Fruit fly (Drosophila melanogaster) whole organism, embryonic: Measurements from ENCODE around the gene pbl.

Experiments
- Ada2b ChIP-seq: fragments of 200-800 bp; sonication (Bioruptor generic); IDR thresholded peaks from 2 replicates; pipeline ENCODE4 v1.3.6; 2022; ENCODE audit warnings: missing biosample characterization, missing genetic modification characterization
- Atf-2 ChIP-seq: fragments of 200-800 bp; sonication (Bioruptor generic); optimal IDR thresholded peaks from 2 replicates; lab custom pipeline; 2016; ENCODE audit warnings: missing biosample characterization, missing genetic modification characterization
- CG10654 ChIP-seq: fragments of 200-800 bp; sonication (Bioruptor generic); optimal IDR thresholded peaks from 2 replicates; lab custom pipeline; 2016; ENCODE audit warnings: missing biosample characterization, missing genetic modification characterization
- CG11085 ChIP-seq: fragments of 200-800 bp; sonication (Bioruptor generic); IDR thresholded peaks from 2 replicates; pipeline ENCODE4 v1.3.6; 2022; ENCODE audit warnings: missing biosample characterization, missing genetic modification characterization
- CG11093 ChIP-seq: fragments of 200-800 bp; sonication (Bioruptor generic); IDR thresholded peaks from 3 replicates; pipeline ENCODE4 v1.3.6; 2022; ENCODE audit warnings: missing biosample characterization, missing genetic modification characterization
- CG11398 ChIP-seq: fragments of 200-800 bp; sonication (Bioruptor generic); optimal IDR thresholded peaks from 2 replicates; lab custom pipeline; 2016; ENCODE audit warnings: missing biosample characterization, missing genetic modification characterization
- CG11504 ChIP-seq: fragments of 200-800 bp; sonication (Bioruptor generic); optimal IDR thresholded peaks from 3 replicates; lab custom pipeline; 2019; ENCODE audit warnings: missing biosample characterization, mild to moderate bottlenecking, missing genetic modification characterization, moderate library complexity
- CG12071 ChIP-seq: fragments of 200-800 bp; sonication (Bioruptor generic); optimal IDR thresholded peaks from 3 replicates; lab custom pipeline; 2018; ENCODE audit warnings: missing biosample characterization, mild to moderate bottlenecking, missing genetic modification characterization
- CG14050 ChIP-seq: fragments of 200-800 bp; sonication (Bioruptor generic); IDR thresholded peaks from 3 replicates; pipeline ENCODE4 v1.3.6; 2022; ENCODE audit warnings: missing biosample characterization, missing genetic modification characterization
- CG14860 ChIP-seq: fragments of 200-800 bp; sonication (Bioruptor generic); IDR thresholded peaks from 3 replicates; pipeline ENCODE4 v1.3.6; 2022; ENCODE audit warnings: missing biosample characterization, missing genetic modification characterization; ENCODE audit not compliant: partially characterized antibody
- CG15073 ChIP-seq: fragments of 200-800 bp; sonication (Bioruptor generic); optimal IDR thresholded peaks from 2 replicates; lab custom pipeline; 2016; ENCODE audit warnings: missing biosample characterization, missing genetic modification characterization
- CG15601 ChIP-seq: fragments of 200-800 bp; sonication (Bioruptor generic); optimal IDR thresholded peaks from 3 replicates; lab custom pipeline; 2019; ENCODE audit warnings: missing biosample characterization, mild to moderate bottlenecking, missing genetic modification characterization, moderate library complexity
- CG15696 ChIP-seq: fragments of 200-800 bp; sonication (Bioruptor generic); optimal IDR thresholded peaks from 2 replicates; lab custom pipeline; 2019; ENCODE audit warnings: missing biosample characterization, mild to moderate bottlenecking, missing genetic modification characterization, moderate library complexity
- CG1602 ChIP-seq: fragments of 200-800 bp; sonication (Bioruptor generic); optimal IDR thresholded peaks from 3 replicates; lab custom pipeline; 2016; ENCODE audit warnings: missing biosample characterization, missing genetic modification characterization
- CG17328 ChIP-seq: fragments of 200-800 bp; sonication (Bioruptor generic); IDR thresholded peaks from 2 replicates; pipeline ENCODE4 v1.3.6; 2022; ENCODE audit warnings: missing biosample characterization, missing genetic modification characterization
- CG1792 ChIP-seq: fragments of 200-800 bp; sonication (Bioruptor generic); optimal IDR thresholded peaks from 2 replicates; lab custom pipeline; 2016; ENCODE audit warnings: missing biosample characterization, missing genetic modification characterization
- CG18262 ChIP-seq: fragments of 200-800 bp; optimal IDR thresholded peaks from 3 replicates; lab custom pipeline; 2019; ENCODE audit warnings: missing biosample characterization, mild to moderate bottlenecking, missing genetic modification characterization, moderate library complexity
- CG18476 ChIP-seq: fragments of 200-800 bp; sonication (Bioruptor generic); optimal IDR thresholded peaks from 2 replicates; lab custom pipeline; 2016; ENCODE audit warnings: missing biosample characterization, mild to moderate bottlenecking, missing genetic modification characterization
- CG2678 ChIP-seq: fragments of 200-800 bp; sonication (Bioruptor generic); optimal IDR thresholded peaks from 3 replicates; lab custom pipeline; 2019; ENCODE audit warnings: missing biosample characterization, mild to moderate bottlenecking, missing genetic modification characterization, moderate library complexity
- CG2712 ChIP-seq: fragments of 200-800 bp; optimal IDR thresholded peaks from 3 replicates; lab custom pipeline; 2019; ENCODE audit warnings: missing biosample characterization, mild to moderate bottlenecking, missing genetic modification characterization, moderate library complexity
- CG2889 ChIP-seq: fragments of 200-800 bp; sonication (Bioruptor generic); IDR thresholded peaks from 3 replicates; pipeline ENCODE4 v1.3.6; 2022; ENCODE audit warnings: missing biosample characterization, missing genetic modification characterization
- CG31224 ChIP-seq: fragments of 200-800 bp; sonication (Bioruptor generic); IDR thresholded peaks from 2 replicates; pipeline ENCODE4 v1.3.6; 2022; ENCODE audit warnings: missing biosample characterization, missing genetic modification characterization
- CG4730 ChIP-seq: fragments of 200-800 bp; sonication (Bioruptor generic); IDR thresholded peaks from 2 replicates; pipeline ENCODE4 v1.3.6; 2022; ENCODE audit warnings: missing biosample characterization, missing genetic modification characterization
- CG7271 ChIP-seq: fragments of 200-800 bp; sonication (Bioruptor generic); optimal IDR thresholded peaks from 2 replicates; lab custom pipeline; 2018; ENCODE audit warnings: missing biosample characterization, mild to moderate bottlenecking, missing genetic modification characterization, moderate library complexity
- CG8944 ChIP-seq: fragments of 200-800 bp; sonication (Bioruptor generic); optimal IDR thresholded peaks from 3 replicates; lab custom pipeline; 2016; ENCODE audit warnings: missing biosample characterization, missing genetic modification characterization
- Hr39 ChIP-seq: fragments of >200 bp; optimal IDR thresholded peaks from 2 replicates; lab custom pipeline; 2017
- Lpt ChIP-seq: fragments of >200 bp; optimal IDR thresholded peaks from 2 replicates; lab custom pipeline; 2018; ENCODE audit warnings: missing biosample characterization, missing genetic modification characterization
- Med ChIP-seq: fragments of 200-800 bp; sonication (Bioruptor generic); peaks from one replicate; lab custom pipeline; 2016; ENCODE audit warnings: missing biosample characterization, missing genetic modification characterization, mild to moderate bottlenecking, inconsistent platforms, moderate library complexity
- Neu2 ChIP-seq: fragments of 200-800 bp; sonication (Bioruptor generic); optimal IDR thresholded peaks from 3 replicates; lab custom pipeline; 2016; ENCODE audit warnings: missing biosample characterization, missing genetic modification characterization, borderline replicate concordance
- Opbp ChIP-seq: fragments of 200-800 bp; sonication (Bioruptor generic); IDR thresholded peaks from 3 replicates; pipeline ENCODE4 v1.3.6; 2022; ENCODE audit warnings: missing biosample characterization, missing genetic modification characterization; ENCODE audit not compliant: partially characterized antibody
- ac ChIP-seq: fragments of 200-800 bp; sonication (Bioruptor generic); optimal IDR thresholded peaks from 3 replicates; lab custom pipeline; 2017; ENCODE audit warnings: missing biosample characterization, mild to moderate bottlenecking, missing genetic modification characterization
- az2 ChIP-seq: fragments of 200-800 bp; sonication (Bioruptor generic); optimal IDR thresholded peaks from 3 replicates; lab custom pipeline; 2016; ENCODE audit warnings: missing biosample characterization, missing genetic modification characterization
- bab2 ChIP-seq: fragments of 200-800 bp; sonication (Bioruptor generic); optimal IDR thresholded peaks from 2 replicates; lab custom pipeline; 2016; ENCODE audit warnings: missing biosample characterization, missing genetic modification characterization
- cad ChIP-seq: fragments of >200 bp; optimal IDR thresholded peaks from 2 replicates; lab custom pipeline; 2017; ENCODE audit warnings: missing biosample characterization, missing genetic modification characterization
- caup ChIP-seq: fragments of 200-800 bp; sonication (Bioruptor generic); optimal IDR thresholded peaks from 3 replicates; lab custom pipeline; 2017; ENCODE audit warnings: missing biosample characterization, mild to moderate bottlenecking, missing genetic modification characterization, moderate library complexity; ENCODE audit not compliant: severe bottlenecking
- chm ChIP-seq: fragments of 200-800 bp; sonication (Bioruptor generic); IDR thresholded peaks from 2 replicates; pipeline ENCODE4 v1.3.6; 2022; ENCODE audit warnings: missing biosample characterization, missing genetic modification characterization
- dmrt99B ChIP-seq: fragments of 200-800 bp; sonication (Bioruptor generic); optimal IDR thresholded peaks from 2 replicates; lab custom pipeline; 2018; ENCODE audit warnings: missing biosample characterization, mild to moderate bottlenecking, missing genetic modification characterization, moderate library complexity
- ems ChIP-seq: fragments of 200-800 bp; sonication (Bioruptor generic); optimal IDR thresholded peaks from 3 replicates; lab custom pipeline; 2016; ENCODE audit warnings: missing biosample characterization, missing genetic modification characterization
- lbe ChIP-seq: fragments of 200-800 bp; sonication (Bioruptor generic); optimal IDR thresholded peaks from 2 replicates; lab custom pipeline; 2016; ENCODE audit warnings: missing biosample characterization, mild to moderate bottlenecking, missing genetic modification characterization
- nerfin-2 ChIP-seq: fragments of 200-800 bp; sonication (Bioruptor generic); IDR thresholded peaks from 2 replicates; pipeline ENCODE4 v1.3.6; 2022; ENCODE audit warnings: missing biosample characterization, missing genetic modification characterization; ENCODE audit not compliant: partially characterized antibody
- odd ChIP-seq: fragments of 200-800 bp; sonication (Bioruptor generic); optimal IDR thresholded peaks from 2 replicates; lab custom pipeline; 2017; ENCODE audit warnings: missing biosample characterization, mild to moderate bottlenecking, missing genetic modification characterization
- onecut ChIP-seq: fragments of 200-800 bp; sonication (Bioruptor generic); IDR thresholded peaks from 2 replicates; pipeline ENCODE4 v1.3.6; 2022; ENCODE audit warnings: missing biosample characterization, missing genetic modification characterization
- so ChIP-seq: fragments of 200-800 bp; sonication (Bioruptor generic); IDR thresholded peaks from 3 replicates; pipeline ENCODE4 v1.3.6; 2022; ENCODE audit warnings: missing biosample characterization, missing genetic modification characterization
- stwl ChIP-seq: fragments of 200-800 bp; sonication (Bioruptor generic); optimal IDR thresholded peaks from 3 replicates; lab custom pipeline; 2018; ENCODE audit warnings: missing biosample characterization, mild to moderate bottlenecking, missing genetic modification characterization, moderate library complexity
- tgo ChIP-seq: fragments of 200-800 bp; sonication (Bioruptor generic); IDR thresholded peaks from 3 replicates; pipeline ENCODE4 v1.3.6; 2022; ENCODE audit warnings: missing biosample characterization, missing genetic modification characterization
- ttk ChIP-seq: fragments of 200-800 bp; sonication (Bioruptor generic); IDR thresholded peaks from 2 replicates; pipeline ENCODE4 v2.1.2; 2022; ENCODE audit warnings: missing biosample characterization, missing genetic modification characterization
- unpg ChIP-seq: fragments of 200-800 bp; sonication (Bioruptor generic); optimal IDR thresholded peaks from 3 replicates; lab custom pipeline; 2018; ENCODE audit warnings: missing biosample characterization, mild to moderate bottlenecking, missing genetic modification characterization, moderate library complexity
- usp ChIP-seq: fragments of >200 bp; optimal IDR thresholded peaks from 2 replicates; lab custom pipeline; 2017; ENCODE audit warnings: missing biosample characterization, missing genetic modification characterization
- wor ChIP-seq: fragments of 200-800 bp; sonication (Bioruptor generic); IDR thresholded peaks from 2 replicates; pipeline ENCODE4 v1.3.6; 2022; ENCODE audit warnings: missing biosample characterization, missing genetic modification characterization
- zfh2 ChIP-seq: fragments of 200-800 bp; sonication (Bioruptor generic); optimal IDR thresholded peaks from 2 replicates; lab custom pipeline; 2016; ENCODE audit warnings: missing biosample characterization, missing genetic modification characterization

Gene pbl

dm6 chr3L:7867036-7867787 is 44.5 kb downstream of the pbl start, which contains the start of gene Pdp1 (continued):
- TF ChIP-seq CG11398 = no peak
- no peak for TF ChIP-seq wor
- TF ChIP-seq onecut (GFP tag; lab: Robert Waterston, UW) = no peak
- TF ChIP-seq nerfin-2 (GFP tag; lab: Robert Waterston, UW) = 0 out of 2 replicates have a peak, but pooled peaks have one; percentile 50
- TF ChIP-seq az2 (GFP tag; lab: Kevin White, UChicago) = no peak
- TF ChIP-seq CG8944 (GFP tag; lab: Kevin White, UChicago) = no peak
- TF ChIP-seq CG4730 (GFP tag; lab: Robert Waterston, UW) = no peak
- TF ChIP-seq CG1792 (GFP tag; lab: Kevin White, UChicago) = no peak
- TF ChIP-seq Neu2 (GFP tag; lab: Kevin White, UChicago) = no peak
- TF ChIP-seq caup (GFP tag; lab: Kevin White, UChicago) = no peak
- no peak for TF ChIP-seq CG15073
- TF ChIP-seq lbe (GFP tag; lab: Kevin White, UChicago) = no peak
- peak; percentile 24 for TF ChIP-seq CG2678 (tag; lab: Kevin White, UChicago)
- TF ChIP-seq CG31224 (GFP tag; lab: Robert Waterston, UW) = no peak
- TF ChIP-seq ems = no peak
- no peak for TF ChIP-seq CG7271 (tag; lab: Kevin White, UChicago)
- TF ChIP-seq Atf-2 (GFP tag; lab: Kevin White, UChicago) = no peak
- no peak for TF ChIP-seq CG10654
- TF ChIP-seq stwl (tag; lab: Kevin White, UChicago) = peak; percentile 73
- peak; percentile 54 for TF ChIP-seq CG12071

- TF ChIP-seq CG10654 (no peak), CG14860 (GFP tag; lab: Robert Waterston, UW) (no peak), CG1792 (GFP tag; lab: Kevin White, UChicago) (no peak), CG17328 (GFP tag; lab: Robert Waterston, UW) (no peak), Ada2b (GFP tag; lab: Robert Waterston, UW) (peak; percentile 64), bab2 (GFP tag; lab: Kevin White, UChicago) (no peak), CG11093 (GFP tag; lab: Robert Waterston, UW) (peak; percentile 17; the same call in 1 of the 3 replicates), ac (GFP tag; lab: Kevin White, UChicago) (no peak), CG11085 (GFP tag; lab: Robert Waterston, UW) (peak; percentile 39), tgo (GFP tag; lab: Robert Waterston, UW) (0 out of 3 replicates have a peak, but pooled peaks have one; percentile 21), unpg (GFP tag; lab: Kevin White, UChicago) (no peak), CG18262 (tag; lab: Kevin White, UChicago) (no peak), CG15696 (tag; lab: Kevin White, UChicago) (no peak), so (GFP tag; lab: Robert Waterston, UW) (no peak), cad (GFP tag; lab: Kevin White, UChicago) (no peak), CG2712 (tag; lab: Kevin White, UChicago) (peak; percentile 11), CG1602 (GFP tag; lab: Kevin White, UChicago) (no peak), CG2889 (GFP tag; lab: Robert Waterston, UW) (0 out of 3 replicates have a peak, but pooled peaks have one; percentile 54), Hr39 (lab: Kevin White, UChicago) (no peak), zfh2 (GFP tag; lab: Kevin White, UChicago) (peak; percentile 28), ttk (GFP tag; lab: Robert Waterston, UW) (no peak), CG18476 (GFP tag; lab: Kevin White, UChicago) (no peak), Opbp (GFP tag; lab: Robert Waterston, UW) (no peak), CG14050 (GFP tag; lab: Robert Waterston, UW) (peak; percentile 31; the same call in 2 of the 3 replicates), dmrt99B (no peak), odd (GFP tag; lab: Kevin White, UChicago) (no peak), CG11504 (tag; lab: Kevin White, UChicago) (peak; percentile 21), usp (no peak), Med (GFP tag; lab: Kevin White, UChicago) (peak; percentile 67), CG15601 (tag; lab: Kevin White, UChicago) (no peak), chm (GFP tag; lab: Robert Waterston, UW) (no peak), Lpt (no peak)
These were observed 45.2 kb downstream of the pbl start for dm6 chr3L:7866558-7866957.
